Worm (Caenorhabditis elegans) whole organism, midembryonic: ENCODE results near the gene B0564.2.
"Not testable (repeated sequence)": the region's sequence is repeated elsewhere in the genome, so short reads cannot be mapped to it uniquely, and the experiment has no call there.

ENCODE experiments used
- T22C8.4 ChIP-seq: fragments of 200-800 bp; sonication (Bioruptor generic); IDR thresholded peaks from 2 replicates; pipeline ENCODE4 v1.3.6; 2022; ENCODE audit warnings: missing genetic modification characterization, missing compliant biosample characterization
- cog-1 ChIP-seq: sonication (generic microtip); optimal IDR thresholded peaks from 2 replicates; lab custom pipeline; 2016; ENCODE audit warnings: missing genetic modification characterization, missing compliant biosample characterization
- flt-1 ChIP-seq: fragments of 200-800 bp; sonication (Bioruptor generic); IDR thresholded peaks from 2 replicates; pipeline ENCODE4 v1.3.6; 2022; ENCODE audit warnings: missing genetic modification characterization, missing compliant biosample characterization
- med-1 ChIP-seq: sonication (generic microtip); optimal IDR thresholded peaks from 2 replicates; lab custom pipeline; 2017; ENCODE audit warnings: missing genetic modification characterization, mild to moderate bottlenecking, missing compliant biosample characterization, antibody characterized with exemption, missing genetic modification reagents; ENCODE audit not compliant: insufficient read depth
- ref-1 ChIP-seq: fragments of 200-800 bp; sonication (Bioruptor generic); conservative IDR thresholded peaks from 2 replicates; pipeline ENCODE4 v1.3.6; 2022; ENCODE audit warnings: missing genetic modification reagents, missing genetic modification characterization, missing compliant biosample characterization

DNA sequence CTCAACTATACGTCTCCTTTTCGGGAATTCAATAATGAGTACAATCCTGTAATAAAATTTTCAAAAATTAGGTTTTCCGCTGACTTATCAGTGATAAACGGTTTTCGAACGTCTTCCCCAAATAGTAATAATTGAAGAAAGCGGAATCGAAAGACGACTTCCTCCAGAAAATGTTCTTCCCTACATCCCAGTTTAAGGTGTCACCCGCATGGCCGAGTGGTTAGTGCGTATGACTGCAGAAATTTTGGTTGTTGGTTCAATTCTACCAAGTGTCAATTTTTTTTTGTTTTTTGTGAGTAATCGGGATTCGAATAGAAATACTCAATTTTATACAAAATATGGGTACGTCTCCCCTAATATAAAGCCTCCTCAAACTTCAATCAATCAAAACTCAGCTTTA, 33.3 kb downstream of the B0564.2 start:
- TF ChIP-seq ref-1 (GFP tag; lab: Robert Waterston, UW) (peak; percentile 43; the same call in 1 of the 2 replicates), T22C8.4 (0 out of 2 replicates have a peak, but pooled peaks have one; percentile 25), flt-1 (GFP tag; lab: Robert Waterston, UW) (peak; percentile 54)
- TF ChIP-seq med-1 (GFP tag; lab: Kevin White, UChicago); cog-1 (tag; lab: Kevin White, UChicago): not testable (repeated sequence)
